Fruit fly (Drosophila melanogaster) whole organism, adult: Measurements from ENCODE around the gene tra.

Experiments
- CG1620 ChIP-seq: fragments of 200-800 bp; sonication (Bioruptor generic); optimal IDR thresholded peaks from 2 replicates; lab custom pipeline; 2016; ENCODE audit warnings: missing biosample characterization, missing genetic modification characterization
- pad ChIP-seq: fragments of 200-800 bp; sonication (Bioruptor generic); optimal IDR thresholded peaks from 3 replicates; lab custom pipeline; 2017; ENCODE audit warnings: missing biosample characterization, missing genetic modification characterization, mild to moderate bottlenecking, moderate library complexity, missing genetic modification reagents

DNA sequence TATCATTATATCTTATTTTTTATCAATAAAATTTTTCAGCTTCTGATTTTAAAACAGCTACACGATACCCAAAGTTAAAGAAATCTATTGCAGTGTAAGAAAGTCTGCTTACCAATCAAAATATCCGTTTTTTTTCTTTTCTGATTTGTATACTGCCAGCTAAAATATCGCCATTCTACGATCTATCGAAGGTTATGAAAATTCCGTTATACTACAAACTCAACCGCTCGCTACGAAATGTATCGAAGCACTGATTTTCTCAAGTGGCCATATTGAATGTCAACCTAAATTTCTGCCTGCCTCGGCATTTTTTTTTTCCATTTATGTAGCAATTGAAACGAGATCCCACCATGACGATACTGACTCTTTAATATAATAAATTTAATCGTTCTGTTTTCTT is 10.8 kb downstream of the tra start, which contains the start of gene nxf2:
- TF ChIP-seq CG1620 (no peak), pad (GFP tag; lab: Kevin White, UChicago) (no peak)
